Worm (Caenorhabditis elegans): ENCODE data around the gene M176.4.

Gene M176.4

ce11 chrII:9438227-9438626 is 20.1 kb downstream of the M176.4 start, which contains the start of gene chil-13:
Gene chil-13 (minus strand): TSS chrII:9438327.
- TF ChIP-seq ceh-18 (tag; optimal IDR thresholded peaks at IDR 0.05) (no peak), zip-5 (tag; optimal IDR thresholded peaks at IDR 0.05) (no peak)

ce11 chrII:9438853-9439252 is 20.7 kb downstream of the M176.4 start:
- TF ChIP-seq ceh-19 (GFP tag; optimal IDR thresholded peaks at IDR 0.05) (no peak), mec-3 (tag; optimal IDR thresholded peaks at IDR 0.05; ENCODE audit: borderline replicate concordance) (no peak), ztf-16 (tag; optimal IDR thresholded peaks at IDR 0.05) (no peak), syd-9 (tag; optimal IDR thresholded peaks at IDR 0.05) (no peak), hlh-15 (tag; optimal IDR thresholded peaks at IDR 0.05) (no peak), pha-4 (tag; optimal IDR thresholded peaks at IDR 0.05) (no peak), nhr-232 (tag; optimal IDR thresholded peaks at IDR 0.05) (no peak), ceh-9 (tag; optimal IDR thresholded peaks at IDR 0.05) (no peak), F13H6.1 (tag; optimal IDR thresholded peaks at IDR 0.05) (no peak), ahr-1 (tag; optimal IDR thresholded peaks at IDR 0.05) (no peak)

ce11 chrII:9440060-9440459 is 21.9 kb downstream of the M176.4 start, which contains the start of gene chil-17:
Gene chil-17 (minus strand): TSS chrII:9440160.
- TF ChIP-seq ceh-18 (tag; optimal IDR thresholded peaks at IDR 0.05): no peak
- no peak for TF ChIP-seq odd-2 (tag; optimal IDR thresholded peaks at IDR 0.05)
- no peak for TF ChIP-seq mec-3 (tag; optimal IDR thresholded peaks at IDR 0.05; ENCODE audit: borderline replicate concordance)
- no peak for TF ChIP-seq eyg-1 (tag; optimal IDR thresholded peaks at IDR 0.05)
- no peak for TF ChIP-seq nhr-232 (tag; optimal IDR thresholded peaks at IDR 0.05)
- no peak for TF ChIP-seq pha-2 (tag; optimal IDR thresholded peaks at IDR 0.05)
- no peak for TF ChIP-seq ceh-6 (GFP tag; optimal IDR thresholded peaks at IDR 0.05)
- no peak for TF ChIP-seq che-1 (tag; optimal IDR thresholded peaks at IDR 0.05)
- no peak for TF ChIP-seq pqm-1 (tag; optimal IDR thresholded peaks at IDR 0.05)
- no peak for TF ChIP-seq syd-9 (tag; optimal IDR thresholded peaks at IDR 0.05)
- TF ChIP-seq hlh-30 (tag; optimal IDR thresholded peaks at IDR 0.05; ENCODE audit: insufficient read depth): no peak
- no peak for TF ChIP-seq hlh-6 (tag; optimal IDR thresholded peaks at IDR 0.05)
- TF ChIP-seq nhr-11 (tag; optimal IDR thresholded peaks at IDR 0.05): no peak
- no peak for TF ChIP-seq nfya-1 (tag; optimal IDR thresholded peaks at IDR 0.05)
- TF ChIP-seq K09A11.1 (tag; optimal IDR thresholded peaks at IDR 0.05; ENCODE audit: insufficient read depth): no peak
- no peak for TF ChIP-seq pat-9 (tag; optimal IDR thresholded peaks at IDR 0.05)
- TF ChIP-seq hlh-8 (tag; optimal IDR thresholded peaks at IDR 0.05): no peak
- TF ChIP-seq C08G9.2 (tag; optimal IDR thresholded peaks at IDR 0.05): no peak
- no peak for TF ChIP-seq dmd-4 (tag; optimal IDR thresholded peaks at IDR 0.05; ENCODE audit: borderline replicate concordance)
- no peak for TF ChIP-seq sox-4 (tag; optimal IDR thresholded peaks at IDR 0.05)

- no peak for TF ChIP-seq ceh-24 (tag; optimal IDR thresholded peaks at IDR 0.05)
- TF ChIP-seq pha-4 (tag; optimal IDR thresholded peaks at IDR 0.05): no peak
- TF ChIP-seq lin-11 (tag; optimal IDR thresholded peaks at IDR 0.05): no peak
- TF ChIP-seq tbx-2 (tag; optimal IDR thresholded peaks at IDR 0.05): no peak
- no peak for TF ChIP-seq ceh-9 (tag; optimal IDR thresholded peaks at IDR 0.05)
- TF ChIP-seq unc-42 (tag; optimal IDR thresholded peaks at IDR 0.05): no peak
- TF ChIP-seq tbx-7 (tag; optimal IDR thresholded peaks at IDR 0.05): no peak
- TF ChIP-seq K09A11.1 (tag; optimal IDR thresholded peaks at IDR 0.05; ENCODE audit: insufficient read depth): no peak
- no peak for TF ChIP-seq pha-2 (tag; optimal IDR thresholded peaks at IDR 0.05)
- TF ChIP-seq pqm-1 (tag; optimal IDR thresholded peaks at IDR 0.05): no peak
- no peak for TF ChIP-seq fkh-6 (tag; optimal IDR thresholded peaks at IDR 0.05)
- no peak for TF ChIP-seq K02D7.2 (tag; optimal IDR thresholded peaks at IDR 0.05)
- TF ChIP-seq T23F11.4 (GFP tag; optimal IDR thresholded peaks at IDR 0.05): no peak
- no peak for TF ChIP-seq hlh-8 (tag; optimal IDR thresholded peaks at IDR 0.05)
- no peak for TF ChIP-seq rnt-1 (tag; optimal IDR thresholded peaks at IDR 0.05)
- TF ChIP-seq ama-1 (optimal IDR thresholded peaks at IDR 0.05): no peak
- TF ChIP-seq dve-1 (tag; optimal IDR thresholded peaks at IDR 0.05): no peak
Measured at ce11 chrII:9441838-9442237, 23.7 kb downstream of the M176.4 start, which contains the start of gene chil-16. Gene chil-16 (minus strand): TSS chrII:9441938.
